Worm (Caenorhabditis elegans): ENCODE data around the gene srbc-27.
"Not testable (repeated sequence)": the region's sequence is repeated elsewhere in the genome, so short reads cannot be mapped to it uniquely, and the experiment has no call there.

The srbc-27 gene

ce11 chrV:17456197-17456596, 25.2 kb downstream of the srbc-27 start, which contains the start of gene srh-203:
Gene srh-203, minus strand, starts transcription at chrV:17456297.
- not testable (repeated sequence) for TF ChIP-seq F16B12.6 (tag; optimal IDR thresholded peaks at IDR 0.05); ceh-88 (GFP tag; IDR thresholded peaks at IDR 0.05); ceh-63 (GFP tag; optimal IDR thresholded peaks at IDR 0.05)

DNA sequence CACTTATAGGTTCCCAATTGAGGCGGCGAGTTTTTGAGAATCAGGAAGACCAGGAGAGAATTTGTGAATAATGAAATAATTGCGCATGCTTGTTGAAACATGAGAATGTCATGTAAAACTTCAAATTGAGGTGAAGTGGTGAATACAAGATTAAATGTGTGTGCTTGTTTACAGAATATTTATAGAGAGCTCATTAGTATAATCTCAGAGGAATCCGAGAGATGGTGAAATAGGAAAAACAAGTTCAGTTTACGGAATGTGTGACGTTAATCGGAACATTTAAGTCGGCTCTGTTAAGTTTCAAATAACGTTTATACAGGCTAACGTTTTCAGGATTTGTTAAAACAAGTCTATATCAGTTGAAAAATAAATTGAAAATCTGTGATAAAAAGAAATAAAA, 27.1 kb downstream of the srbc-27 start, which contains the start of gene str-200:
TSS of gene str-200 (minus strand) at position 101 of the 400 bp plus-strand sequence.
- TF ChIP-seq blmp-1 (tag; optimal IDR thresholded peaks at IDR 0.05) (no peak), rnt-1 (tag; optimal IDR thresholded peaks at IDR 0.05) (no peak), ceh-90 (tag; optimal IDR thresholded peaks at IDR 0.05) (no peak), sox-4 (tag; optimal IDR thresholded peaks at IDR 0.05) (no peak), nhr-77 (tag; optimal IDR thresholded peaks at IDR 0.05) (no peak)

- TF ChIP-seq snpc-4 (tag; optimal IDR thresholded peaks at IDR 0.05) (no peak), zag-1 (tag; optimal IDR thresholded peaks at IDR 0.05) (no peak), nhr-47 (tag; optimal IDR thresholded peaks at IDR 0.05) (no peak), aly-2 (tag; optimal IDR thresholded peaks at IDR 0.05) (no peak), fos-1 (tag; optimal IDR thresholded peaks at IDR 0.05) (no peak), unc-98 (GFP tag; IDR thresholded peaks at IDR 0.05) (no peak), dsc-1 (tag; optimal IDR thresholded peaks at IDR 0.05) (no peak), aha-1 (tag; optimal IDR thresholded peaks at IDR 0.05) (no peak), skn-1 (tag; optimal IDR thresholded peaks at IDR 0.05) (no peak), elt-3 (tag; optimal IDR thresholded peaks at IDR 0.05) (no peak), ama-1 (optimal IDR thresholded peaks at IDR 0.05) (no peak), ceh-82 (tag; optimal IDR thresholded peaks at IDR 0.05) (no peak), lir-3 (tag; optimal IDR thresholded peaks at IDR 0.05; ENCODE audit: poor library complexity) (no peak), lin-15B (tag; optimal IDR thresholded peaks at IDR 0.05) (no peak), fkh-4 (tag; optimal IDR thresholded peaks at IDR 0.05; ENCODE audit: borderline replicate concordance) (no peak), nhr-237 (tag; optimal IDR thresholded peaks at IDR 0.05) (no peak), hlh-17 (GFP tag; optimal IDR thresholded peaks at IDR 0.05; ENCODE audit: borderline replicate concordance) (no peak), tlp-1 (tag; optimal IDR thresholded peaks at IDR 0.05) (no peak), sox-4 (tag; optimal IDR thresholded peaks at IDR 0.05) (no peak)
These were observed 29.1 kb downstream of the srbc-27 start, which contains the start of gene srz-48 for ce11 chrV:17460061-17460460. Gene srz-48, minus strand, starts transcription at chrV:17460161.

- TF ChIP-seq ceh-82 (tag; optimal IDR thresholded peaks at IDR 0.05); sox-4 (tag; optimal IDR thresholded peaks at IDR 0.05); efl-1 (optimal IDR thresholded peaks at IDR 0.05); efl-1 (GFP tag; optimal IDR thresholded peaks at IDR 0.05 in 1 of 2): not testable (repeated sequence)
These were observed 33.3 kb downstream of the srbc-27 start, which contains the start of gene F20E11.7 for ce11 chrV:17464278-17464677. Gene F20E11.7, plus strand, starts transcription at chrV:17464578.

DNA sequence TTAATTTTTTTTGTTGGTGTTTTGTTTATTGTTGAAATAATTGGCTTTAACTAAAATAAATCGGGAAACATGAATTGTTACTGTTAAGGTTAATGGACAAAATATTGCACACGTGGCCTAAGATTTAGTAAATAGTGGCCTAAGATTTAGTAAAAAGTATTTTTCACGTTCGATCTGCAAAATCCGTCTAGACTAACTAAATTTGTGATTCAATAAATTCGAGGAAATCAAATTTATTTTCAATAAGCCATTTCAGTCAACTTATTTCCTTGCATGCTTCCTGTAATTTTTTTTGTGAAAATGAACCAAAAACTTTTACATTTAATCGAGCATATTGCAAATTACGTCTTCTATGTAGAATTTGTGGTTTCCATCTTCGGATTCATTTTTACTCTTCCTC, 35.7 kb downstream of the srbc-27 start, which contains the start of gene srw-72:
TSS of gene srw-72 (plus strand) at position 301 of the 400 bp plus-strand sequence.
- TF ChIP-seq C34B4.2 (tag; optimal IDR thresholded peaks at IDR 0.05) (no peak), efl-3 (GFP tag; optimal IDR thresholded peaks at IDR 0.05) (no peak), nhr-28 (tag; optimal IDR thresholded peaks at IDR 0.05) (no peak), dsc-1 (tag; optimal IDR thresholded peaks at IDR 0.05) (no peak), isw-1 (GFP tag; IDR thresholded peaks at IDR 0.05) (no peak), alr-1 (tag; optimal IDR thresholded peaks at IDR 0.05; ENCODE audit: borderline replicate concordance) (no peak), ces-1 (GFP tag; optimal IDR thresholded peaks at IDR 0.05) (no peak)

DNA sequence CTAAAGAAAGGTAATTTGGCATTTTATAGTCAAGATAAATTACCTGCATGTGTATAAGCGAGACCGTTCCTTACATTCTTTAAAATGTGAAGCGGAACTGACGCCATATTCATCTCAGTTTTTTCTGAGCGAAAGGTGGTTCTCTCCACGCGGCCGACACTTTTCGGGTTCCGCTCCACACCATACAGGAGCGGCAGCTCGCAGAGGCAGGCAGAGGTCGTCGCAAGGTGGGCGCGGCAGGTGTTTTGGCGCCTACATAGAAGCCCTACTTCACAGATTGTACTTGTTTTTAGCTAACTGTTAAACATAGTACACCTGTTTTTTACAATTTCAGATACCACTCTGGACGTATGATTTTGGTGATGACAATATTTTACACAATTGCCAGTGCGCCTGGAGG, 36.9 kb downstream of the srbc-27 start:
- TF ChIP-seq efl-1 (optimal IDR thresholded peaks at IDR 0.05) (no peak), efl-1 (GFP tag; optimal IDR thresholded peaks at IDR 0.05 in 1 of 2) (peak in 1 of 2 experiments; percentile 59), isw-1 (GFP tag; IDR thresholded peaks at IDR 0.05) (no peak), xbp-1 (tag; optimal IDR thresholded peaks at IDR 0.05) (no peak)
